Worm (Caenorhabditis elegans) whole organism, L4 larva: ENCODE measurements around the gene strm-1.

Experiments
- R02D3.7 ChIP-seq: fragments of 150-350 bp; sonication (generic microtip); optimal IDR thresholded peaks from 3 replicates; lab custom pipeline; 2014; ENCODE audit warnings: missing biosample characterization, missing genetic modification characterization
- ceh-82 ChIP-seq: sonication (generic microtip); optimal IDR thresholded peaks from 2 replicates; lab custom pipeline; 2017; ENCODE audit warnings: missing biosample characterization, missing genetic modification characterization
- dpl-1 ChIP-seq: fragments of 150-350 bp; optimal IDR thresholded peaks from 2 replicates; lab custom pipeline; 2014; ENCODE audit warnings: missing biosample characterization, missing genetic modification reagents, missing genetic modification characterization
- hmg-1.1 ChIP-seq: fragments of 200-800 bp; sonication (Bioruptor generic); IDR thresholded peaks from 2 replicates; pipeline ENCODE4 v1.3.6; 2022; ENCODE audit warnings: missing genetic modification reagents, missing genetic modification characterization, missing compliant biosample characterization
- jun-1 ChIP-seq: fragments of 150-350 bp; optimal IDR thresholded peaks from 2 replicates; lab custom pipeline; 2014; ENCODE audit warnings: missing biosample characterization, missing genetic modification reagents, missing genetic modification characterization
- nhr-41 ChIP-seq: fragments of 200-800 bp; sonication (Bioruptor generic); IDR thresholded peaks from 2 replicates; pipeline ENCODE4 v1.3.6; 2022; ENCODE audit warnings: missing genetic modification reagents, missing genetic modification characterization, missing compliant biosample characterization
- nhr-48 ChIP-seq: sonication (generic microtip); optimal IDR thresholded peaks from 2 replicates; lab custom pipeline; 2016; ENCODE audit warnings: mild to moderate bottlenecking, missing genetic modification characterization, missing compliant biosample characterization
- nhr-6 ChIP-seq: fragments of 150-350 bp; optimal IDR thresholded peaks from 2 replicates; lab custom pipeline; 2014; ENCODE audit warnings: missing biosample characterization, missing genetic modification characterization
- ztf-11 ChIP-seq: fragments of 150-350 bp; optimal IDR thresholded peaks from 2 replicates; lab custom pipeline; 2014; ENCODE audit warnings: missing biosample characterization, missing genetic modification characterization

ce11 chrIII:2375918-2376317 lies 26.0 kb upstream of the strm-1 start, which contains the start of gene H14E04.2:
- peak; percentile 26 for TF ChIP-seq nhr-6 (tag; lab: Kevin White, UChicago)
- no peak for TF ChIP-seq ceh-82 (tag; lab: Kevin White, UChicago)
- no peak for TF ChIP-seq nhr-48
- no peak for TF ChIP-seq R02D3.7 (tag; lab: Kevin White, UChicago)
- TF ChIP-seq nhr-41 (GFP tag; lab: Robert Waterston, UW) = no peak
- no peak for TF ChIP-seq ztf-11 (tag; lab: Kevin White, UChicago)
- no peak for TF ChIP-seq hmg-1.1 (GFP tag; lab: Robert Waterston, UW)
- TF ChIP-seq jun-1 (tag; lab: Kevin White, UChicago) = no peak
- TF ChIP-seq dpl-1 (GFP tag; lab: Kevin White, UChicago) = peak; percentile 97
